Worm (Caenorhabditis elegans): Measurements from ENCODE around the gene nspg-11.

ce11 chrIV:9310935-9311566, 12.8 kb downstream of the nspg-11 start:
- no peak for TF ChIP-seq Y55F3AM.14 (GFP tag; optimal IDR thresholded peaks at IDR 0.05)
- no peak for TF ChIP-seq ztf-11 (tag; optimal IDR thresholded peaks at IDR 0.05)
- no peak for TF ChIP-seq snpc-4 (tag; optimal IDR thresholded peaks at IDR 0.05)
- no peak for TF ChIP-seq nhr-11 (tag; optimal IDR thresholded peaks at IDR 0.05)
- no peak for TF ChIP-seq ceh-82 (tag; optimal IDR thresholded peaks at IDR 0.05)
- TF ChIP-seq zag-1 (tag; optimal IDR thresholded peaks at IDR 0.05): no peak
- TF ChIP-seq crh-2 (tag; optimal IDR thresholded peaks at IDR 0.05): no peak
- no peak for TF ChIP-seq R02D3.7 (tag; optimal IDR thresholded peaks at IDR 0.05)
- TF ChIP-seq C34F6.9 (tag; optimal IDR thresholded peaks at IDR 0.05): no peak
- no peak for TF ChIP-seq elt-1 (tag; optimal IDR thresholded peaks at IDR 0.05)
- TF ChIP-seq fos-1 (tag; optimal IDR thresholded peaks at IDR 0.05): peak; percentile 50
- no peak for TF ChIP-seq nhr-237 (tag; optimal IDR thresholded peaks at IDR 0.05)
